Worm (Caenorhabditis elegans) whole organism, L2 larva: ENCODE results near the gene btb-11.

ENCODE experiments used
- elt-3 ChIP-seq: sonication (generic microtip); optimal IDR thresholded peaks from 2 replicates; lab custom pipeline; 2017; ENCODE audit warnings: missing biosample characterization, missing genetic modification characterization
- lsy-2 ChIP-seq, 2 experiments: fragments of 150-350 bp in 1 of 2; sonication (generic microtip) in 1 of 2; optimal IDR thresholded peaks; 2 replicates each; lab custom pipeline; 2014 to 2017; ENCODE audit warnings: missing biosample characterization in 2 of 2, missing genetic modification characterization in 2 of 2
- nhr-10 ChIP-seq: sonication (generic microtip); optimal IDR thresholded peaks from 2 replicates; lab custom pipeline; 2017; ENCODE audit warnings: missing biosample characterization, missing genetic modification characterization
- skn-1 ChIP-seq: sonication (generic microtip); optimal IDR thresholded peaks from 2 replicates; lab custom pipeline; 2017; ENCODE audit warnings: missing biosample characterization, missing genetic modification characterization
- unc-55 ChIP-seq: fragments of 150-350 bp; sonication (generic microtip); optimal IDR thresholded peaks from 3 replicates; lab custom pipeline; 2014; ENCODE audit warnings: missing biosample characterization, missing genetic modification reagents, missing genetic modification characterization

- TF ChIP-seq nhr-10 (tag; lab: Kevin White, UChicago) (no peak), elt-3 (no peak), unc-55 (GFP tag; lab: Kevin White, UChicago) (no peak), lsy-2 (tag; optimal IDR thresholded peaks at IDR 0.05; lab: Kevin White, UChicago) (no peak), skn-1 (no peak)
These were observed 25.3 kb upstream of the btb-11 start, which contains the start of gene fbxb-40 for ce11 chrII:1049849-1050248.
